Worm (Caenorhabditis elegans): ENCODE results near the gene T13H5.1.

DNA sequence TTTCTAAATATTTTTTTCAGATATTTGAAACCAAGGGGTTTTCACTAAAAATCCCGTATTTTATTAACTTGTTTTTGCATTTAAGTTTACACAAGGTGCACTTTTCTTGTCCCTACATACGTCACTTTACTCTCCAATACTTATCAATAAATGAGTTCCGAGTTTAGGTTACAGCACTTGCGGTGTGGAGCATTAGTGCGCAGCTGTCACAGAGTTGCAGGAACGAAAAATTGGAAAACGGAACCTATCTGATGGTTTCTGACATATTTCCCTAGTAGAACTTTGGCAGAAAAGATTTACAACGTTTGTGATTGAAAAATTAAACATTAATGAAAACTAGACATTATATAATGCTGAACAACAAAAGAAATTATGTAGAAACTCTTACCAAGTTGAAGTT is 10.7 kb downstream of the T13H5.1 start:
- no peak for TF ChIP-seq unc-39 (tag; optimal IDR thresholded peaks at IDR 0.05)
- no peak for TF ChIP-seq snpc-4 (tag; optimal IDR thresholded peaks at IDR 0.05)
- TF ChIP-seq mls-2 (tag; optimal IDR thresholded peaks at IDR 0.05), result no peak
- TF ChIP-seq lsy-2 (tag; optimal IDR thresholded peaks at IDR 0.05), result no peak
- TF ChIP-seq nhr-2 (tag; optimal IDR thresholded peaks at IDR 0.05), result no peak
- no peak for TF ChIP-seq elt-1 (tag; optimal IDR thresholded peaks at IDR 0.05; ENCODE audit: borderline replicate concordance, insufficient read depth)
- TF ChIP-seq cnd-1 (tag; optimal IDR thresholded peaks at IDR 0.05), result no peak
- TF ChIP-seq lin-13 (tag; optimal IDR thresholded peaks at IDR 0.05), result no peak
- TF ChIP-seq elt-3 (tag; optimal IDR thresholded peaks at IDR 0.05), result no peak
- no peak for TF ChIP-seq pha-4 (tag; optimal IDR thresholded peaks at IDR 0.05)
- no peak for TF ChIP-seq sptf-1 (tag; optimal IDR thresholded peaks at IDR 0.05)
- no peak for TF ChIP-seq unc-62 (GFP tag; optimal IDR thresholded peaks at IDR 0.05)
- no peak for TF ChIP-seq sem-2 (GFP tag; optimal IDR thresholded peaks at IDR 0.05)
